Fruit fly (Drosophila melanogaster) whole organism, pupa: ENCODE data around the gene BNIP3.

Source experiments
- CG10348 ChIP-seq: fragments of 200-800 bp; sonication (Bioruptor generic); IDR thresholded peaks from 2 replicates; pipeline ENCODE4 v1.3.6; 2022; ENCODE audit warnings: missing biosample characterization, missing genetic modification characterization
- CG12605 ChIP-seq: fragments of 200-800 bp; sonication (Bioruptor generic); IDR thresholded peaks from 2 replicates; pipeline ENCODE4 v1.3.6; 2022; ENCODE audit warnings: missing biosample characterization, missing genetic modification characterization
- CG13204 ChIP-seq: fragments of 200-800 bp; sonication (Bioruptor generic); optimal IDR thresholded peaks from 2 replicates; lab custom pipeline; 2018; ENCODE audit warnings: missing biosample characterization, mild to moderate bottlenecking, missing genetic modification characterization, moderate library complexity
- CG14655 ChIP-seq: fragments of 200-800 bp; sonication (Bioruptor generic); optimal IDR thresholded peaks from 3 replicates; lab custom pipeline; 2017; ENCODE audit warnings: mild to moderate bottlenecking, missing biosample characterization, missing genetic modification reagents, missing genetic modification characterization
- CG15710 ChIP-seq: fragments of 200-800 bp; sonication (Bioruptor generic); optimal IDR thresholded peaks from 2 replicates; lab custom pipeline; 2018; ENCODE audit warnings: missing biosample characterization, mild to moderate bottlenecking, missing genetic modification characterization, moderate library complexity
- CG17806 ChIP-seq: fragments of 200-800 bp; sonication (Bioruptor generic); optimal IDR thresholded peaks from 2 replicates; lab custom pipeline; 2018; ENCODE audit warnings: missing biosample characterization, mild to moderate bottlenecking, missing genetic modification characterization, moderate library complexity
- CG32121 ChIP-seq: fragments of 200-800 bp; sonication (Bioruptor generic); IDR thresholded peaks from 2 replicates; pipeline ENCODE4 v1.3.6; 2022; ENCODE audit warnings: missing biosample characterization, missing genetic modification characterization
- CG34367 ChIP-seq: fragments of 200-800 bp; sonication (Bioruptor generic); optimal IDR thresholded peaks from 2 replicates; lab custom pipeline; 2018; ENCODE audit warnings: missing biosample characterization, mild to moderate bottlenecking, missing genetic modification characterization
- CG4496 ChIP-seq: fragments of 200-800 bp; sonication (Bioruptor generic); IDR thresholded peaks from 3 replicates; pipeline ENCODE4 v1.3.6; 2022; ENCODE audit warnings: missing biosample characterization, missing genetic modification characterization
- CG8159 ChIP-seq: fragments of 200-800 bp; sonication (Bioruptor generic); optimal IDR thresholded peaks from 3 replicates; lab custom pipeline; 2018; ENCODE audit warnings: missing biosample characterization, mild to moderate bottlenecking, missing genetic modification characterization, moderate library complexity
- CG8301 ChIP-seq: fragments of 200-800 bp; sonication (Bioruptor generic); optimal IDR thresholded peaks from 2 replicates; lab custom pipeline; 2018; ENCODE audit warnings: missing biosample characterization, mild to moderate bottlenecking, missing genetic modification characterization
- CG9948 ChIP-seq: fragments of 200-800 bp; sonication (Bioruptor generic); optimal IDR thresholded peaks from 2 replicates; lab custom pipeline; 2018; ENCODE audit warnings: missing biosample characterization, mild to moderate bottlenecking, missing genetic modification characterization, moderate library complexity
- D1 ChIP-seq: fragments of 200-800 bp; sonication (Bioruptor generic); optimal IDR thresholded peaks from 2 replicates; lab custom pipeline; 2018; ENCODE audit warnings: missing biosample characterization, mild to moderate bottlenecking, missing genetic modification characterization, moderate library complexity
- EcR ChIP-seq: fragments of 200-800 bp; sonication (Bioruptor generic); optimal IDR thresholded peaks from 3 replicates; lab custom pipeline; 2019; ENCODE audit warnings: missing biosample characterization, missing genetic modification characterization, mild to moderate bottlenecking, moderate library complexity, missing genetic modification reagents
- Ets98B ChIP-seq: fragments of 200-800 bp; sonication (Bioruptor generic); IDR thresholded peaks from 2 replicates; pipeline ENCODE4 v1.3.6; 2022; ENCODE audit warnings: missing biosample characterization, missing genetic modification characterization
- Pif1A ChIP-seq: fragments of 200-800 bp; sonication (Bioruptor generic); optimal IDR thresholded peaks from 3 replicates; lab custom pipeline; 2016; ENCODE audit warnings: missing biosample characterization, missing genetic modification characterization
- Pif1B ChIP-seq: fragments of 200-800 bp; sonication (Bioruptor generic); optimal IDR thresholded peaks from 3 replicates; lab custom pipeline; 2016; ENCODE audit warnings: missing biosample characterization, missing genetic modification characterization
- Snoo ChIP-seq: fragments of 200-800 bp; sonication (Bioruptor generic); optimal IDR thresholded peaks from 3 replicates; lab custom pipeline; 2017; ENCODE audit warnings: missing biosample characterization, mild to moderate bottlenecking, missing genetic modification characterization, inconsistent platforms
- fd96Ca ChIP-seq: fragments of 200-800 bp; sonication (Bioruptor generic); IDR thresholded peaks from 3 replicates; pipeline ENCODE4 v1.3.6; 2022; ENCODE audit warnings: missing biosample characterization, missing genetic modification characterization
- gl ChIP-seq: fragments of 200-800 bp; sonication (Bioruptor generic); optimal IDR thresholded peaks from 2 replicates; lab custom pipeline; 2018; ENCODE audit warnings: missing biosample characterization, mild to moderate bottlenecking, missing genetic modification characterization
- rn ChIP-seq: fragments of 200-800 bp; sonication (Bioruptor generic); IDR thresholded peaks from 2 replicates; pipeline ENCODE4 v1.3.6; 2022; ENCODE audit warnings: missing biosample characterization, missing genetic modification characterization

The BNIP3 gene

dm6 chr3L:20537655-20538300, 18.6 kb upstream of the BNIP3 start:
- TF ChIP-seq CG14655 = peak; percentile 3
- TF ChIP-seq rn (GFP tag; lab: Robert Waterston, UW) = no peak

dm6 chr3L:20536919-20537318, 17.7 kb upstream of the BNIP3 start:
- TF ChIP-seq D1 (tag; lab: Kevin White, UChicago) (no peak), EcR (GFP tag; lab: Kevin White, UChicago) (no peak), CG34367 (no peak)

DNA sequence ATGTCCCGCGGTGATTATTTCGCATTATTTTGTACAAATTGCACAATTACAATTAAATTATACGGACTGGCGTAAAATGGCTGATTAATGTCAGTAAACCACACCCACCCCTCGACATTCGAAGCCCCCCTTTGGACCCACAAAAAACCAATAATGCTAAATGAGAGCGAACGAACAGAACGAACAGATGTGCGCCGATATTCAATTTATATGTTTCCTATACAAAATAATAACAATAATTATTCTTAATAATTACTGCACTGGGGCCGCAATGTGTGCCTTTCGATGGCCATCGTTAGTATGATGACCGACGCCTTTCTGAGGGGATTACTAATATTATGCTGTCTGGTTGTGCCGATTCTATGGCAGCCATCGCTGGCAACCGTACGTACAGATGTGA, 14.2 kb upstream of the BNIP3 start, which contains the start of gene CG13250:
TSS of gene CG13250 (plus strand) at position 301 of the 400 bp plus-strand sequence.
- no peak for TF ChIP-seq CG4496 (GFP tag; lab: Robert Waterston, UW)
- TF ChIP-seq Snoo (tag; lab: Kevin White, UChicago) = no peak
- no peak for TF ChIP-seq CG13204 (GFP tag; lab: Kevin White, UChicago)
- TF ChIP-seq CG14655 = no peak
- no peak for TF ChIP-seq CG9948 (tag; lab: Kevin White, UChicago)
- no peak for TF ChIP-seq gl
- TF ChIP-seq EcR (GFP tag; lab: Kevin White, UChicago) = no peak
- TF ChIP-seq CG17806 (tag; lab: Kevin White, UChicago) = no peak
- no peak for TF ChIP-seq CG8159
- no peak for TF ChIP-seq CG10348 (GFP tag; lab: Robert Waterston, UW)
- no peak for TF ChIP-seq rn (GFP tag; lab: Robert Waterston, UW)
- no peak for TF ChIP-seq CG15710 (tag; lab: Kevin White, UChicago)

DNA sequence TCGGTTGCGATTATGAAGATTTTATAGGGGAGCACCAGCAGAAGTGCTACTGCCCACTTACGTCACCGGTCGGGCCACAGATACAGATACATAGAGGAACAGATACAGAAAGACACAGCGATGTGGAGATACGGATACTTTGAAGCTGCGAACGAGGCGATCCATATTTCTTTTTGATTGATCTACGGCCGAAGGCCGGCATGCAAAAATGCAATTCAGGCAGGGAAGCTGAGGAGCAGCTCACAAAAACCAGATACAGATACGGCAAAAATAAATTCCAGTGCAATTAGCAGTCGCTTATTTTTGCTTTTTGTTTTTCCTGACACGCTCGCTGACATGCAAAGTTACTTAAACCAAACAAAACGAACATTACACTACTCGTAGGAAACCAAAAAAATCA, 12.1 kb upstream of the BNIP3 start:
- no peak for TF ChIP-seq Pif1A (GFP tag; lab: Kevin White, UChicago)
- no peak for TF ChIP-seq CG14655
- TF ChIP-seq Snoo (tag; lab: Kevin White, UChicago) = no peak
- no peak for TF ChIP-seq CG12605 (GFP tag; lab: Robert Waterston, UW)
- TF ChIP-seq CG17806 (tag; lab: Kevin White, UChicago) = no peak
- no peak for TF ChIP-seq EcR (GFP tag; lab: Kevin White, UChicago)
- TF ChIP-seq Pif1B (GFP tag; lab: Kevin White, UChicago) = no peak
- no peak for TF ChIP-seq D1 (tag; lab: Kevin White, UChicago)
- no peak for TF ChIP-seq CG8301 (tag; lab: Kevin White, UChicago)
- TF ChIP-seq CG4496 (GFP tag; lab: Robert Waterston, UW) = no peak
- no peak for TF ChIP-seq Ets98B (GFP tag; lab: Robert Waterston, UW)
- no peak for TF ChIP-seq rn (GFP tag; lab: Robert Waterston, UW)
- TF ChIP-seq CG32121 = no peak
- no peak for TF ChIP-seq gl
- TF ChIP-seq CG34367 = no peak
- TF ChIP-seq CG15710 (tag; lab: Kevin White, UChicago) = no peak
- no peak for TF ChIP-seq CG9948 (tag; lab: Kevin White, UChicago)
- no peak for TF ChIP-seq CG10348 (GFP tag; lab: Robert Waterston, UW)
- no peak for TF ChIP-seq fd96Ca
- no peak for TF ChIP-seq CG13204 (GFP tag; lab: Kevin White, UChicago)
- TF ChIP-seq, all 21 proteins: peak for 0

- TF ChIP-seq gl = no peak
- no peak for TF ChIP-seq fd96Ca
- TF ChIP-seq CG4496 (GFP tag; lab: Robert Waterston, UW) = no peak
- no peak for TF ChIP-seq CG9948 (tag; lab: Kevin White, UChicago)
- no peak for TF ChIP-seq CG12605 (GFP tag; lab: Robert Waterston, UW)
- no peak for TF ChIP-seq CG14655
- TF ChIP-seq CG15710 (tag; lab: Kevin White, UChicago) = no peak
- TF ChIP-seq rn (GFP tag; lab: Robert Waterston, UW) = no peak
- no peak for TF ChIP-seq CG8301 (tag; lab: Kevin White, UChicago)
- TF ChIP-seq CG13204 (GFP tag; lab: Kevin White, UChicago) = no peak
- no peak for TF ChIP-seq Pif1B (GFP tag; lab: Kevin White, UChicago)
- no peak for TF ChIP-seq EcR (GFP tag; lab: Kevin White, UChicago)
- no peak for TF ChIP-seq Ets98B (GFP tag; lab: Robert Waterston, UW)
- TF ChIP-seq D1 (tag; lab: Kevin White, UChicago) = no peak
- TF ChIP-seq CG32121 = no peak
- TF ChIP-seq Pif1A (GFP tag; lab: Kevin White, UChicago) = no peak
- TF ChIP-seq CG10348 (GFP tag; lab: Robert Waterston, UW) = no peak
- TF ChIP-seq Snoo (tag; lab: Kevin White, UChicago) = no peak
- no peak for TF ChIP-seq CG17806 (tag; lab: Kevin White, UChicago)
Measured at dm6 chr3L:20530347-20531177, 11.4 kb upstream of the BNIP3 start.

- no peak for TF ChIP-seq CG13204 (GFP tag; lab: Kevin White, UChicago)
- TF ChIP-seq CG32121 = no peak
Measured at dm6 chr3L:20529918-20530317, 10.7 kb upstream of the BNIP3 start.
